Fruit fly (Drosophila melanogaster): ENCODE results near the gene Ku80.

The Ku80 gene

DNA sequence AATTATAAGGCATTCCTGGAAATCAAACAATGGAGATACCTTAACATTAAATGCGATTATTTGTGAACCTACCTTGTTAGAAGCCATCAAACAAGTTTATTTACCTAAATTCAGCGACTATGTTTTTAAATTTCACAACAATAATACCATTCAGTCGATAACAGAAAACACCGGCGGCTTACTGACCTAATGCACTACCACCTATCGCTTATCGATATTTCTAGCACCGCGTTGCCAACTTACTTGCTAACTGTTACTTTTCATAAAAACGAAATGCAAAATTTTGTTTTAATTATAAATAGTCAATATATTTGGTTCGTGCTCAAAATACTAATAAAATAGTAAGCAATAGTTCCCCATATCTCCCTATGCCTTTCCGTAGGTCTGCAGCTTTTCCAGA, at the start of gene Ku80:
Gene Ku80 (minus strand): TSS at position 182 of the 400 bp plus-strand sequence.
- TF ChIP-seq dsf (GFP tag; optimal IDR thresholded peaks at IDR 0.05; ENCODE audit: borderline replicate concordance) (no peak), psq (GFP tag; optimal IDR thresholded peaks at IDR 0.05) (no peak), dl (GFP tag; optimal IDR thresholded peaks at IDR 0.05; ENCODE audit: insufficient read depth in 1 of 2, partially characterized antibody in 2 of 2) (no peak), Abd-B (GFP tag; optimal IDR thresholded peaks at IDR 0.05) (no peak), GATAd (GFP tag; optimal IDR thresholded peaks at IDR 0.05) (no peak), Vsx2 (GFP tag; optimal IDR thresholded peaks at IDR 0.05; ENCODE audit: partially characterized antibody) (no peak), rgr (GFP tag; optimal IDR thresholded peaks at IDR 0.05) (no peak), Rel (GFP tag; optimal IDR thresholded peaks at IDR 0.05) (no peak), Rel (tag; optimal IDR thresholded peaks at IDR 0.05) (no peak), CrebA (GFP tag; optimal IDR thresholded peaks at IDR 0.05; ENCODE audit: borderline replicate concordance) (no peak), HLH106 (tag; optimal IDR thresholded peaks at IDR 0.05) (no peak), Sp1 (GFP tag; optimal IDR thresholded peaks at IDR 0.05) (no peak), Myc (optimal IDR thresholded peaks at IDR 0.05) (no peak), ey (GFP tag; optimal IDR thresholded peaks at IDR 0.05) (no peak), Mio (GFP tag; optimal IDR thresholded peaks at IDR 0.05) (no peak), Hnf4 (GFP tag; optimal IDR thresholded peaks at IDR 0.05) (no peak)

dm6 chr2L:15812041-15812440, 41.1 kb upstream of the Ku80 start, which contains the start of gene CG42876:
CG42876 (minus strand) TSS chr2L:15812141.
- no peak for TF ChIP-seq dmrt93B (GFP tag; optimal IDR thresholded peaks at IDR 0.05)
- no peak for TF ChIP-seq GATAd (GFP tag; optimal IDR thresholded peaks at IDR 0.05)
- no peak for TF ChIP-seq Dfd (GFP tag; optimal IDR thresholded peaks at IDR 0.05)
- no peak for TF ChIP-seq Hr83 (GFP tag; optimal IDR thresholded peaks at IDR 0.05; ENCODE audit: poor library complexity, severe bottlenecking)
- no peak for TF ChIP-seq fru (GFP tag; optimal IDR thresholded peaks at IDR 0.05)
- TF ChIP-seq Myc (optimal IDR thresholded peaks at IDR 0.05), result no peak
- TF ChIP-seq rgr (GFP tag; optimal IDR thresholded peaks at IDR 0.05), result no peak
- no peak for TF ChIP-seq Rel (GFP tag; optimal IDR thresholded peaks at IDR 0.05)
- TF ChIP-seq Rel (tag; optimal IDR thresholded peaks at IDR 0.05), result no peak
- no peak for TF ChIP-seq Sp1 (GFP tag; optimal IDR thresholded peaks at IDR 0.05)
- no peak for TF ChIP-seq usp (GFP tag; optimal IDR thresholded peaks at IDR 0.05)
- no peak for TF ChIP-seq brk (GFP tag; optimal IDR thresholded peaks at IDR 0.05)
- TF ChIP-seq woc (GFP tag; optimal IDR thresholded peaks at IDR 0.05), result no peak
- TF ChIP-seq sv (GFP tag; optimal IDR thresholded peaks at IDR 0.05), result no peak
- TF ChIP-seq tai (GFP tag; optimal IDR thresholded peaks at IDR 0.05), result no peak
- TF ChIP-seq OdsH (GFP tag; optimal IDR thresholded peaks at IDR 0.05), result no peak
- no peak for TF ChIP-seq br (GFP tag; optimal IDR thresholded peaks at IDR 0.05)
- no peak for TF ChIP-seq jim (GFP tag; optimal IDR thresholded peaks at IDR 0.05)
- TF ChIP-seq sage (GFP tag; optimal IDR thresholded peaks at IDR 0.05), result no peak
- no peak for TF ChIP-seq Dif (GFP tag; optimal IDR thresholded peaks at IDR 0.05; ENCODE audit: partially characterized antibody)

DNA sequence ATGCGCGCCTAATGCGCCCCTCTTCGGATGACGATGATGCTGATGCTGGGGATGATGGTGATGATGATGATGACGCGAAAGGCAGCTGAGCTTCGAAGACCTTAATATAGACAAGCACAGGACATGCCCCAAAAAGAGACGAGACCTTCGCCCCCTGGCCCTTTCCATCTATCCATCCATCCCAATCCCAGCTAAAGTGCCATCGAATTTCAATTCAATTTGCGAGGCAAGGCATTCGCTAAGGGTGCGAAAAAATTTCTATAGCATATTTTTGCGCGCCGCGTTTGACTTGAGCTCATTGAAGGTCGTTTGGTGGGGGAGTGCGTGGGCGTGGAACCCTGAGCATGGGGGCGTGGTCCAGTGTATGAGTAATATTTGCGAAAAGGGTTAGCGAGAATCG, 25.3 kb upstream of the Ku80 start:
- TF ChIP-seq sage (GFP tag; optimal IDR thresholded peaks at IDR 0.05) (no peak), Hr78 (GFP tag; optimal IDR thresholded peaks at IDR 0.05) (no peak)

- TF ChIP-seq Myc (optimal IDR thresholded peaks at IDR 0.05), result no peak
- no peak for TF ChIP-seq Dfd (GFP tag; optimal IDR thresholded peaks at IDR 0.05)
- TF ChIP-seq br (GFP tag; optimal IDR thresholded peaks at IDR 0.05), result no peak
- TF ChIP-seq Abd-B (GFP tag; optimal IDR thresholded peaks at IDR 0.05), result no peak
- no peak for TF ChIP-seq pan (optimal IDR thresholded peaks at IDR 0.05)
- no peak for TF ChIP-seq usp (GFP tag; optimal IDR thresholded peaks at IDR 0.05)
- TF ChIP-seq GATAd (GFP tag; optimal IDR thresholded peaks at IDR 0.05), result no peak
- no peak for TF ChIP-seq Dif (GFP tag; optimal IDR thresholded peaks at IDR 0.05; ENCODE audit: partially characterized antibody)
- no peak for TF ChIP-seq N (GFP tag; optimal IDR thresholded peaks at IDR 0.05)
- no peak for TF ChIP-seq dl (GFP tag; optimal IDR thresholded peaks at IDR 0.05; ENCODE audit: insufficient read depth in 1 of 2, partially characterized antibody in 2 of 2)
- TF ChIP-seq psq (GFP tag; optimal IDR thresholded peaks at IDR 0.05), result no peak
- TF ChIP-seq Mio (GFP tag; optimal IDR thresholded peaks at IDR 0.05), result no peak
- TF ChIP-seq sage (GFP tag; optimal IDR thresholded peaks at IDR 0.05), result no peak
- TF ChIP-seq Jra (GFP tag; optimal IDR thresholded peaks at IDR 0.05), result no peak
- no peak for TF ChIP-seq dmrt93B (GFP tag; optimal IDR thresholded peaks at IDR 0.05)
- TF ChIP-seq HLH106 (tag; optimal IDR thresholded peaks at IDR 0.05), result no peak
- TF ChIP-seq h (GFP tag; optimal IDR thresholded peaks at IDR 0.05), result no peak
- no peak for TF ChIP-seq Hr78 (GFP tag; optimal IDR thresholded peaks at IDR 0.05)
- no peak for TF ChIP-seq Sp1 (GFP tag; optimal IDR thresholded peaks at IDR 0.05)
- no peak for TF ChIP-seq CrebA (GFP tag; optimal IDR thresholded peaks at IDR 0.05; ENCODE audit: borderline replicate concordance)
Observed at dm6 chr2L:15783785-15784184, 12.8 kb upstream of the Ku80 start, which contains the start of gene t-Grip91. t-Grip91 (plus strand) TSS chr2L:15784085.
